Worm (Caenorhabditis elegans) whole organism, L4 larva: ENCODE data around the gene hmp-1.

Experiments used
- F37D6.2 ChIP-seq: sonication (generic microtip); optimal IDR thresholded peaks from 2 replicates; lab custom pipeline; 2016; ENCODE audit warnings: mild to moderate bottlenecking, missing genetic modification characterization, missing compliant biosample characterization
- T20F7.1 ChIP-seq: fragments of 200-800 bp; sonication (Bioruptor generic); optimal IDR thresholded peaks from 2 replicates; lab custom pipeline; 2018; ENCODE audit warnings: mild to moderate bottlenecking, missing genetic modification characterization, missing compliant biosample characterization
- T26A8.4 ChIP-seq: fragments of 200-800 bp; sonication (Bioruptor generic); IDR thresholded peaks from 2 replicates; pipeline ENCODE4 v1.3.6; 2022; ENCODE audit warnings: missing genetic modification characterization, missing compliant biosample characterization
- Y75B8A.6 ChIP-seq: fragments of 200-800 bp; sonication (Bioruptor generic); IDR thresholded peaks from 2 replicates; pipeline ENCODE4 v1.3.6; 2022; ENCODE audit warnings: missing genetic modification reagents, missing genetic modification characterization, missing compliant biosample characterization
- aha-1 ChIP-seq: fragments of 150-350 bp; peaks from one replicate; lab custom pipeline; 2014; ENCODE audit warnings: missing biosample characterization, missing genetic modification characterization
- aly-2 ChIP-seq: sonication (generic microtip); optimal IDR thresholded peaks from 2 replicates; lab custom pipeline; 2018; ENCODE audit warnings: missing biosample characterization, missing genetic modification characterization
- attf-4 ChIP-seq: sonication (generic microtip); optimal IDR thresholded peaks from 3 replicates; lab custom pipeline; 2017; ENCODE audit warnings: missing biosample characterization, missing genetic modification characterization
- ceh-20 ChIP-seq: fragments of 200-800 bp; sonication (Bioruptor generic); IDR thresholded peaks from 2 replicates; pipeline ENCODE4 v1.3.6; 2022; ENCODE audit warnings: missing genetic modification reagents, missing genetic modification characterization, missing compliant biosample characterization
- ceh-44 ChIP-seq: fragments of 200-800 bp; sonication (Bioruptor generic); IDR thresholded peaks from 2 replicates; pipeline ENCODE4 v1.3.6; 2022; ENCODE audit warnings: missing genetic modification reagents, missing genetic modification characterization, missing compliant biosample characterization
- ces-1 ChIP-seq: fragments of 150-350 bp; sonication (generic microtip); optimal IDR thresholded peaks from 4 replicates; lab custom pipeline; 2014; ENCODE audit warnings: missing biosample characterization, missing genetic modification reagents, missing genetic modification characterization
- cey-2 ChIP-seq: sonication (generic microtip); optimal IDR thresholded peaks from 3 replicates; lab custom pipeline; 2017; ENCODE audit warnings: missing genetic modification characterization, mild to moderate bottlenecking, missing compliant biosample characterization, antibody characterized with exemption, borderline replicate concordance; ENCODE audit not compliant: insufficient read depth
- daf-16 ChIP-seq, 3 experiments: sonication (generic microtip); optimal IDR thresholded peaks; 2 replicates each; lab custom pipeline; 2016 to 2017; ENCODE audit warnings: missing genetic modification characterization in 3 of 3, missing genetic modification reagents in 3 of 3, mild to moderate bottlenecking in 2 of 3, missing compliant biosample characterization in 2 of 3, missing biosample characterization in 1 of 3, moderate library complexity in 1 of 3
- daf-8 ChIP-seq: fragments of 200-800 bp; sonication (Bioruptor generic); IDR thresholded peaks from 2 replicates; pipeline ENCODE4 v1.3.6; 2022; ENCODE audit warnings: missing genetic modification characterization, missing compliant biosample characterization
- duxl-1 ChIP-seq: sonication (generic microtip); optimal IDR thresholded peaks from 2 replicates; lab custom pipeline; 2016; ENCODE audit warnings: mild to moderate bottlenecking, missing genetic modification characterization, moderate library complexity, missing compliant biosample characterization; ENCODE audit not compliant: poor library complexity
- egl-27 ChIP-seq: sonication (generic microtip); optimal IDR thresholded peaks from 3 replicates; lab custom pipeline; 2017; ENCODE audit warnings: missing biosample characterization, missing genetic modification reagents, missing genetic modification characterization
- egl-43 ChIP-seq: fragments of 200-800 bp; sonication (Bioruptor generic); IDR thresholded peaks from 2 replicates; pipeline ENCODE4 v1.3.6; 2022; ENCODE audit warnings: missing genetic modification reagents, missing genetic modification characterization, missing compliant biosample characterization
- hif-1 ChIP-seq, 2 experiments: sonication (generic microtip); optimal IDR thresholded peaks; 2 replicates each; lab custom pipeline; 2016 to 2017; ENCODE audit warnings: missing compliant biosample characterization in 2 of 2, missing genetic modification characterization in 2 of 2, missing genetic modification reagents in 2 of 2, missing genotype in 2 of 2, mild to moderate bottlenecking in 1 of 2
- hlh-30 ChIP-seq: sonication (generic microtip); optimal IDR thresholded peaks from 2 replicates; lab custom pipeline; 2017; ENCODE audit warnings: antibody characterized with exemption, mild to moderate bottlenecking, missing genetic modification characterization, missing compliant biosample characterization; ENCODE audit not compliant: insufficient read depth
- jun-1 ChIP-seq: fragments of 150-350 bp; optimal IDR thresholded peaks from 2 replicates; lab custom pipeline; 2014; ENCODE audit warnings: missing biosample characterization, missing genetic modification reagents, missing genetic modification characterization
- lin-1 ChIP-seq: fragments of 200-800 bp; sonication (Bioruptor generic); IDR thresholded peaks from 2 replicates; pipeline ENCODE4 v1.3.6; 2022; ENCODE audit warnings: missing genetic modification reagents, missing genetic modification characterization, missing compliant biosample characterization
- lin-13 ChIP-seq: fragments of 150-350 bp; optimal IDR thresholded peaks from 2 replicates; lab custom pipeline; 2014; ENCODE audit warnings: missing biosample characterization, missing genetic modification reagents, missing genetic modification characterization
- lin-15B ChIP-seq: fragments of 150-350 bp; sonication (generic microtip); optimal IDR thresholded peaks from 3 replicates; lab custom pipeline; 2014; ENCODE audit warnings: missing biosample characterization, missing genetic modification characterization
- lin-29 ChIP-seq: fragments of 200-800 bp; sonication (Bioruptor generic); IDR thresholded peaks from 2 replicates; pipeline ENCODE4 v1.3.6; 2022; ENCODE audit warnings: missing genetic modification reagents, missing genetic modification characterization, missing compliant biosample characterization
- lir-3 ChIP-seq: sonication (generic microtip); optimal IDR thresholded peaks from 2 replicates; lab custom pipeline; 2016; ENCODE audit warnings: mild to moderate bottlenecking, missing genetic modification characterization, missing compliant biosample characterization
- mep-1 ChIP-seq: fragments of 150-350 bp; sonication (generic microtip); optimal IDR thresholded peaks from 3 replicates; lab custom pipeline; 2014; ENCODE audit warnings: missing biosample characterization, missing genetic modification characterization
- mes-2 ChIP-seq: sonication (generic microtip); optimal IDR thresholded peaks from 2 replicates; lab custom pipeline; 2016; ENCODE audit warnings: missing genotype, mild to moderate bottlenecking, missing genetic modification characterization, missing compliant biosample characterization; ENCODE audit not compliant: poor library complexity, severe bottlenecking
- mxl-3 ChIP-seq: fragments of 200-800 bp; sonication (Bioruptor generic); optimal IDR thresholded peaks from 2 replicates; lab custom pipeline; 2018; ENCODE audit warnings: mild to moderate bottlenecking, missing genetic modification characterization, missing compliant biosample characterization
- nhr-10 ChIP-seq: fragments of 150-350 bp; optimal IDR thresholded peaks from 2 replicates; lab custom pipeline; 2014; ENCODE audit warnings: missing biosample characterization, missing genetic modification characterization
- nhr-11 ChIP-seq: fragments of 150-350 bp; optimal IDR thresholded peaks from 2 replicates; lab custom pipeline; 2014; ENCODE audit warnings: missing biosample characterization, missing genetic modification characterization
- nhr-28 ChIP-seq: fragments of 150-350 bp; optimal IDR thresholded peaks from 2 replicates; lab custom pipeline; 2014; ENCODE audit warnings: missing biosample characterization, missing genetic modification characterization
- nhr-41 ChIP-seq: fragments of 200-800 bp; sonication (Bioruptor generic); IDR thresholded peaks from 2 replicates; pipeline ENCODE4 v1.3.6; 2022; ENCODE audit warnings: missing genetic modification reagents, missing genetic modification characterization, missing compliant biosample characterization
- nhr-48 ChIP-seq: sonication (generic microtip); optimal IDR thresholded peaks from 2 replicates; lab custom pipeline; 2016; ENCODE audit warnings: mild to moderate bottlenecking, missing genetic modification characterization, missing compliant biosample characterization
- nhr-6 ChIP-seq: fragments of 150-350 bp; optimal IDR thresholded peaks from 2 replicates; lab custom pipeline; 2014; ENCODE audit warnings: missing biosample characterization, missing genetic modification characterization
- nhr-77 ChIP-seq: fragments of 150-350 bp; optimal IDR thresholded peaks from 2 replicates; lab custom pipeline; 2014; ENCODE audit warnings: missing biosample characterization, missing genetic modification characterization
- pha-4 ChIP-seq, 2 experiments: fragments of 150-350 bp in 1 of 2; fragments of 200-800 bp in 1 of 2; sonication (Bioruptor generic) in 1 of 2; IDR thresholded peaks in 1 of 2; optimal IDR thresholded peaks in 1 of 2; 2 replicates each; pipeline versions ENCODE4 v1.3.6 to Lab custom; 2014 to 2022; ENCODE audit warnings: missing genetic modification characterization in 2 of 2, missing genetic modification reagents in 2 of 2, missing biosample characterization in 1 of 2, missing compliant biosample characterization in 1 of 2
- php-3 ChIP-seq: fragments of 200-800 bp; sonication (Bioruptor generic); IDR thresholded peaks from 2 replicates; pipeline ENCODE4 v1.3.6; 2022; ENCODE audit warnings: missing genetic modification reagents, missing genetic modification characterization, missing compliant biosample characterization
- pqm-1 ChIP-seq: sonication (generic microtip); optimal IDR thresholded peaks from 2 replicates; lab custom pipeline; 2017; ENCODE audit warnings: missing biosample characterization, missing genetic modification characterization
- snpc-1.2 ChIP-seq: fragments of 200-800 bp; sonication (Bioruptor generic); IDR thresholded peaks from 2 replicates; pipeline ENCODE4 v1.3.6; 2022; ENCODE audit warnings: missing genetic modification reagents, missing genetic modification characterization, missing compliant biosample characterization
- spr-1 ChIP-seq: sonication (generic microtip); optimal IDR thresholded peaks from 2 replicates; lab custom pipeline; 2016; ENCODE audit warnings: mild to moderate bottlenecking, missing genetic modification characterization, missing compliant biosample characterization
- unc-62 ChIP-seq, 3 experiments: fragments of 150-350 bp in 1 of 3; sonication (generic microtip); optimal IDR thresholded peaks in 2 of 3; peaks in 1 of 3; 1 replicate in 1 of 3; 2 replicates in 2 of 3; lab custom pipeline; 2014 to 2017; ENCODE audit warnings: missing biosample characterization in 3 of 3, missing genetic modification characterization in 3 of 3, missing genetic modification reagents in 3 of 3, missing genotype in 1 of 3
- zag-1 ChIP-seq: fragments of 150-350 bp; optimal IDR thresholded peaks from 2 replicates; lab custom pipeline; 2014; ENCODE audit warnings: missing biosample characterization, missing genetic modification characterization
- zfp-2 ChIP-seq: sonication (generic microtip); optimal IDR thresholded peaks from 2 replicates; lab custom pipeline; 2016; ENCODE audit warnings: mild to moderate bottlenecking, missing genetic modification characterization, missing compliant biosample characterization
- zfp-3 ChIP-seq: fragments of 200-800 bp; sonication (Bioruptor generic); conservative IDR thresholded peaks from 2 replicates; pipeline ENCODE4 v1.3.6; 2022; ENCODE audit warnings: missing genetic modification reagents, missing genetic modification characterization, missing compliant biosample characterization
- ztf-7 ChIP-seq: fragments of 150-350 bp; optimal IDR thresholded peaks from 2 replicates; lab custom pipeline; 2014; ENCODE audit warnings: missing biosample characterization, missing genetic modification characterization

Gene hmp-1

ce11 chrV:11823978-11824377 is 21.7 kb upstream of the hmp-1 start (continued):
- TF ChIP-seq F37D6.2 (tag; lab: Kevin White, UChicago) (no peak), mes-2 (tag; lab: Kevin White, UChicago) (peak; percentile 52), aly-2 (tag; lab: Kevin White, UChicago) (no peak), nhr-11 (tag; lab: Kevin White, UChicago) (peak; percentile 80), egl-27 (no peak), lin-15B (no peak), nhr-41 (GFP tag; lab: Robert Waterston, UW) (peak; percentile 57; the same call in 1 of the 2 replicates), daf-16 (GFP tag; optimal IDR thresholded peaks at IDR 0.05; lab: Kevin White, UChicago) (peak in 1 of 2 experiments; percentile 52), daf-16 (tag; optimal IDR thresholded peaks at IDR 0.05; lab: Kevin White, UChicago) (peak; percentile 89), hif-1 (tag; optimal IDR thresholded peaks at IDR 0.05; lab: Kevin White, UChicago) (peak; percentile 77 to 98), ces-1 (GFP tag; lab: Kevin White, UChicago) (no peak), mep-1 (tag; lab: Kevin White, UChicago) (peak; percentile 79), ztf-7 (tag; lab: Kevin White, UChicago) (no peak), T26A8.4 (peak; percentile 72), zfp-2 (no peak), lin-29 (GFP tag; lab: Robert Waterston, UW) (no peak), lin-1 (GFP tag; lab: Robert Waterston, UW) (peak; percentile 72; the same call in 1 of the 2 replicates), nhr-28 (tag; lab: Kevin White, UChicago) (peak; percentile 95), cey-2 (peak; percentile 30), egl-43 (GFP tag; lab: Robert Waterston, UW) (no peak), nhr-10 (tag; lab: Kevin White, UChicago) (peak; percentile 98), php-3 (GFP tag; lab: Robert Waterston, UW) (peak; percentile 91), ceh-20 (GFP tag; lab: Robert Waterston, UW) (peak; percentile 63; the same call in 1 of the 2 replicates), Y75B8A.6 (GFP tag; lab: Robert Waterston, UW) (0 out of 2 replicates have a peak, but pooled peaks have one; percentile 66), aha-1 (tag; lab: Kevin White, UChicago) (peak; percentile 99), zag-1 (no peak), lir-3 (no peak), nhr-48 (peak; percentile 95), nhr-77 (tag; lab: Kevin White, UChicago) (peak; percentile 89), duxl-1 (no peak), T20F7.1 (peak; percentile 14), pqm-1 (tag; lab: Kevin White, UChicago) (peak; percentile 68), spr-1 (peak; percentile 1), pha-4 (GFP tag; IDR thresholded peaks at IDR 0.05; lab: Robert Waterston, UW) (no peak; the same call in 1 of the 2 replicates), pha-4 (tag; optimal IDR thresholded peaks at IDR 0.05; lab: Kevin White, UChicago) (peak; percentile 54), unc-62 (GFP tag; optimal IDR thresholded peaks at IDR 0.05 in 1 of 2; lab: Kevin White, UChicago) (peak in 1 of 2 experiments; percentile 93), unc-62 (tag; optimal IDR thresholded peaks at IDR 0.05; lab: Kevin White, UChicago) (no peak), mxl-3 (GFP tag; lab: Kevin White, UChicago) (peak; percentile 42), attf-4 (tag; lab: Kevin White, UChicago) (no peak), hlh-30 (tag; lab: Kevin White, UChicago) (peak; percentile 95), lin-13 (GFP tag; lab: Kevin White, UChicago) (peak; percentile 28), jun-1 (tag; lab: Kevin White, UChicago) (peak; percentile 20), daf-8 (GFP tag; lab: Robert Waterston, UW) (no peak), nhr-6 (peak; percentile 69), zfp-3 (0 out of 2 replicates have a peak, but pooled peaks have one; percentile 26), snpc-1.2 (GFP tag; lab: Robert Waterston, UW) (no peak), ceh-44 (GFP tag; lab: Robert Waterston, UW) (no peak)
